Worm (Caenorhabditis elegans): ENCODE data around the gene pck-1.

DNA sequence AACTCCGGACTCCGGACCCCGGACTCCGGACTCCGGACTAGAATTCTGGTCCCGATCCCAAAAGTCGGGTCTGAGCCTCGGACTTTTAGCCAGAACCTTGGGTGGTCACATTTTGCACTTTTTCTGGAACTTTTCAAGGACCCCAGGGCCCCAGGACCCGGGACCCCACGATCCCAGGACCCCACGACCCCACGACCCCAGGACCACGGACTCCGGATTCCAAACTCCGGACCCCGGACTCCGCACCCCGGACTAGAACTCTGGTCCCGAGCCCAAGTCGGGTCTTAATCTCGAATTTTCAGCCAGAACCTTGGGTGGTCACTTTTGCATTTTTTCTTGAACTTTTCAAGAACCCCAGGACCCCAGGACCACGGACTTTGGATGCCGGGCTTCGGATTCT, 23.3 kb downstream of the pck-1 start:
- TF ChIP-seq W03F9.2 (tag; optimal IDR thresholded peaks at IDR 0.05) (no peak), him-1 (tag; optimal IDR thresholded peaks at IDR 0.05) (no peak)

All from whole organism, L4/young adult.